Fruit fly (Drosophila melanogaster) whole organism, embryonic: ENCODE measurements around the gene CG18810.
A peak's percentile ranks its signal among the peaks of the same experiment; 100 is the strongest.

Experiments used
- Atf-2 ChIP-seq: fragments of 200-800 bp; sonication (Bioruptor generic); optimal IDR thresholded peaks from 2 replicates; lab custom pipeline; 2016; ENCODE audit warnings: missing biosample characterization, missing genetic modification characterization
- C15 ChIP-seq: fragments of 200-800 bp; sonication (Bioruptor generic); IDR thresholded peaks from 3 replicates; pipeline ENCODE4 v1.3.6; 2022; ENCODE audit warnings: missing biosample characterization, missing genetic modification characterization
- CG10267 ChIP-seq: fragments of 200-800 bp; sonication (Bioruptor generic); optimal IDR thresholded peaks from 2 replicates; lab custom pipeline; 2018; ENCODE audit warnings: missing biosample characterization, mild to moderate bottlenecking, missing genetic modification characterization, moderate library complexity
- CG10366 ChIP-seq: fragments of 200-800 bp; sonication (Bioruptor generic); IDR thresholded peaks from 2 replicates; pipeline ENCODE4 v1.3.6; 2022; ENCODE audit warnings: missing biosample characterization, missing genetic modification characterization
- CG10979 ChIP-seq: fragments of 200-800 bp; sonication (Bioruptor generic); optimal IDR thresholded peaks from 2 replicates; lab custom pipeline; 2018; ENCODE audit warnings: missing biosample characterization, mild to moderate bottlenecking, missing genetic modification characterization, moderate library complexity
- CG11247 ChIP-seq: fragments of 200-800 bp; sonication (Bioruptor generic); IDR thresholded peaks from 2 replicates; pipeline ENCODE4 v1.3.6; 2022; ENCODE audit warnings: missing biosample characterization, missing genetic modification characterization
- CG11723 ChIP-seq: fragments of 200-800 bp; sonication (Bioruptor generic); optimal IDR thresholded peaks from 2 replicates; lab custom pipeline; 2017; ENCODE audit warnings: missing biosample characterization, mild to moderate bottlenecking, missing genetic modification characterization
- CG13424 ChIP-seq: fragments of 200-800 bp; sonication (Bioruptor generic); optimal IDR thresholded peaks from 2 replicates; lab custom pipeline; 2019; ENCODE audit warnings: missing biosample characterization, mild to moderate bottlenecking, missing genetic modification characterization, moderate library complexity
- CG14050 ChIP-seq: fragments of 200-800 bp; sonication (Bioruptor generic); IDR thresholded peaks from 3 replicates; pipeline ENCODE4 v1.3.6; 2022; ENCODE audit warnings: missing biosample characterization, missing genetic modification characterization
- CG14860 ChIP-seq: fragments of 200-800 bp; sonication (Bioruptor generic); IDR thresholded peaks from 3 replicates; pipeline ENCODE4 v1.3.6; 2022; ENCODE audit warnings: missing biosample characterization, missing genetic modification characterization; ENCODE audit not compliant: partially characterized antibody
- CG15011 ChIP-seq: fragments of 200-800 bp; sonication (Bioruptor generic); optimal IDR thresholded peaks from 3 replicates; lab custom pipeline; 2018; ENCODE audit warnings: missing biosample characterization, mild to moderate bottlenecking, missing genetic modification characterization
- CG17385 ChIP-seq: fragments of 200-800 bp; sonication (Bioruptor generic); optimal IDR thresholded peaks from 3 replicates; lab custom pipeline; 2018; ENCODE audit warnings: missing biosample characterization, mild to moderate bottlenecking, missing genetic modification characterization
- CG18476 ChIP-seq: fragments of 200-800 bp; sonication (Bioruptor generic); optimal IDR thresholded peaks from 2 replicates; lab custom pipeline; 2016; ENCODE audit warnings: missing biosample characterization, mild to moderate bottlenecking, missing genetic modification characterization
- CG18764 ChIP-seq: fragments of 200-800 bp; sonication (Bioruptor generic); optimal IDR thresholded peaks from 3 replicates; lab custom pipeline; 2016; ENCODE audit warnings: missing biosample characterization, missing genetic modification characterization
- CG2199 ChIP-seq: fragments of 200-800 bp; sonication (Bioruptor generic); IDR thresholded peaks from 3 replicates; pipeline ENCODE4 v1.3.6; 2022; ENCODE audit warnings: missing biosample characterization, missing genetic modification characterization
- CG2712 ChIP-seq: fragments of 200-800 bp; optimal IDR thresholded peaks from 3 replicates; lab custom pipeline; 2019; ENCODE audit warnings: missing biosample characterization, mild to moderate bottlenecking, missing genetic modification characterization, moderate library complexity
- CG2875 ChIP-seq: fragments of 200-800 bp; sonication (Bioruptor generic); optimal IDR thresholded peaks from 2 replicates; lab custom pipeline; 2017; ENCODE audit warnings: missing biosample characterization, mild to moderate bottlenecking, missing genetic modification characterization, missing genetic modification reagents
- CG31224 ChIP-seq: fragments of 200-800 bp; sonication (Bioruptor generic); IDR thresholded peaks from 2 replicates; pipeline ENCODE4 v1.3.6; 2022; ENCODE audit warnings: missing biosample characterization, missing genetic modification characterization
- CG42726 ChIP-seq: fragments of 200-800 bp; sonication (Bioruptor generic); IDR thresholded peaks from 2 replicates; pipeline ENCODE4 v1.3.6; 2022; ENCODE audit warnings: missing biosample characterization, missing genetic modification characterization; ENCODE audit not compliant: partially characterized antibody
- CG7357 ChIP-seq: fragments of 200-800 bp; sonication (Bioruptor generic); IDR thresholded peaks from 3 replicates; pipeline ENCODE4 v1.3.6; 2022; ENCODE audit warnings: missing biosample characterization, missing genetic modification characterization
- CG8290 ChIP-seq, 3 experiments: fragments of 200-800 bp; sonication (Bioruptor generic); optimal IDR thresholded peaks; 2 replicates each; lab custom pipeline; 2016 to 2019; ENCODE audit warnings: missing biosample characterization in 3 of 3, missing genetic modification characterization in 3 of 3, mild to moderate bottlenecking in 2 of 3, moderate library complexity in 1 of 3
- Dref ChIP-seq: fragments of 200-800 bp; sonication (Bioruptor generic); IDR thresholded peaks from 2 replicates; pipeline ENCODE4 v1.3.6; 2022; ENCODE audit warnings: missing biosample characterization, missing genetic modification characterization
- H15 ChIP-seq: fragments of 200-800 bp; sonication (Bioruptor generic); IDR thresholded peaks from 3 replicates; pipeline ENCODE4 v1.3.6; 2022; ENCODE audit warnings: missing biosample characterization, missing genetic modification characterization
- HmgZ ChIP-seq: fragments of 200-800 bp; sonication (Bioruptor generic); optimal IDR thresholded peaks from 2 replicates; lab custom pipeline; 2018; ENCODE audit warnings: missing biosample characterization, mild to moderate bottlenecking, missing genetic modification characterization
- Lhr ChIP-seq: fragments of 200-800 bp; sonication (Bioruptor generic); optimal IDR thresholded peaks from 3 replicates; lab custom pipeline; 2017; ENCODE audit warnings: mild to moderate bottlenecking, missing biosample characterization, missing genetic modification reagents, missing genetic modification characterization
- MBD-R2 ChIP-seq: fragments of 200-800 bp; sonication (Bioruptor generic); IDR thresholded peaks from 2 replicates; pipeline ENCODE4 v1.3.6; 2022; ENCODE audit warnings: missing biosample characterization, missing genetic modification characterization
- MESR4 ChIP-seq: fragments of 200-800 bp; sonication (Bioruptor generic); optimal IDR thresholded peaks from 2 replicates; lab custom pipeline; 2018; ENCODE audit warnings: missing biosample characterization, mild to moderate bottlenecking, missing genetic modification characterization, moderate library complexity
- Scr ChIP-seq: fragments of 200-800 bp; sonication (Bioruptor generic); IDR thresholded peaks from 2 replicates; pipeline ENCODE4 v1.3.6; 2022; ENCODE audit warnings: missing biosample characterization, missing genetic modification characterization; ENCODE audit not compliant: partially characterized antibody
- Spps ChIP-seq: fragments of 200-800 bp; sonication (Bioruptor generic); optimal IDR thresholded peaks from 2 replicates; lab custom pipeline; 2018; ENCODE audit warnings: missing biosample characterization, mild to moderate bottlenecking, missing genetic modification characterization
- Stat92E ChIP-seq, 3 experiments: fragments of >200 bp in 2 of 3; fragments of 200-800 bp in 1 of 3; sonication (Bioruptor generic) in 1 of 3; optimal IDR thresholded peaks; 2 replicates each; lab custom pipeline; 2017 to 2019; ENCODE audit warnings: missing biosample characterization in 3 of 3, missing genetic modification characterization in 3 of 3, mild to moderate bottlenecking in 1 of 3, moderate library complexity in 1 of 3
- abd-A ChIP-seq: fragments of 200-800 bp; sonication (Bioruptor generic); optimal IDR thresholded peaks from 3 replicates; lab custom pipeline; 2019; ENCODE audit warnings: missing biosample characterization, mild to moderate bottlenecking, missing genetic modification characterization, moderate library complexity
- bbx ChIP-seq: fragments of 200-800 bp; sonication (Bioruptor generic); IDR thresholded peaks from 2 replicates; pipeline ENCODE4 v1.3.6; 2022; ENCODE audit warnings: missing biosample characterization, missing genetic modification characterization; ENCODE audit not compliant: partially characterized antibody
- dimm ChIP-seq: fragments of 200-800 bp; sonication (Bioruptor generic); IDR thresholded peaks from 2 replicates; pipeline ENCODE4 v1.3.6; 2022; ENCODE audit warnings: missing biosample characterization, missing genetic modification characterization
- dm ChIP-seq: fragments of 200-800 bp; sonication (Bioruptor generic); optimal IDR thresholded peaks from 3 replicates; lab custom pipeline; 2016; ENCODE audit warnings: missing biosample characterization, missing genetic modification characterization
- dpn ChIP-seq, 2 experiments: fragments of 200-800 bp; sonication (Bioruptor generic); optimal IDR thresholded peaks; 3 replicates each; lab custom pipeline; 2016; ENCODE audit warnings: missing biosample characterization in 2 of 2, missing genetic modification characterization in 2 of 2
- fd3F ChIP-seq: fragments of 200-800 bp; sonication (Bioruptor generic); optimal IDR thresholded peaks from 2 replicates; lab custom pipeline; 2018; ENCODE audit warnings: missing biosample characterization, mild to moderate bottlenecking, missing genetic modification characterization, moderate library complexity
- grau ChIP-seq: fragments of 200-800 bp; optimal IDR thresholded peaks from 3 replicates; lab custom pipeline; 2019; ENCODE audit warnings: missing biosample characterization, mild to moderate bottlenecking, missing genetic modification characterization, moderate library complexity
- hbn ChIP-seq: fragments of 200-800 bp; sonication (Bioruptor generic); IDR thresholded peaks from 2 replicates; pipeline ENCODE4 v1.3.6; 2022; ENCODE audit warnings: missing biosample characterization, missing genetic modification characterization; ENCODE audit not compliant: partially characterized antibody
- hth ChIP-seq: fragments of >200 bp; optimal IDR thresholded peaks from 2 replicates; lab custom pipeline; 2017; ENCODE audit warnings: inconsistent platforms
- otp ChIP-seq: fragments of 200-800 bp; sonication (Bioruptor generic); IDR thresholded peaks from 3 replicates; pipeline ENCODE4, ENCODE4 v1.3.6; 2022; ENCODE audit warnings: missing biosample characterization, missing genetic modification characterization
- pan ChIP-seq, 4 experiments: fragments of >200 bp in 3 of 4; fragments of 200-800 bp in 1 of 4; sonication (Bioruptor generic) in 1 of 4; optimal IDR thresholded peaks in 3 of 4; IDR thresholded peaks in 1 of 4; 2 replicates each; pipeline versions ENCODE4 v1.3.6 to Lab custom; 2017 to 2022; ENCODE audit warnings: missing biosample characterization in 2 of 4, missing genetic modification characterization in 2 of 4, mixed read lengths in 1 of 4
- slou ChIP-seq: fragments of 200-800 bp; sonication (Bioruptor generic); optimal IDR thresholded peaks from 3 replicates; lab custom pipeline; 2016; ENCODE audit warnings: missing biosample characterization, missing genetic modification characterization
- sug ChIP-seq: fragments of 200-800 bp; optimal IDR thresholded peaks from 2 replicates; lab custom pipeline; 2019; ENCODE audit warnings: missing biosample characterization, mild to moderate bottlenecking, missing genetic modification characterization, moderate library complexity
- trem ChIP-seq: fragments of 200-800 bp; optimal IDR thresholded peaks from 3 replicates; lab custom pipeline; 2019; ENCODE audit warnings: missing biosample characterization, mild to moderate bottlenecking, missing genetic modification characterization, moderate library complexity
- unc-4 ChIP-seq: fragments of 200-800 bp; sonication (Bioruptor generic); IDR thresholded peaks from 2 replicates; pipeline ENCODE4 v1.3.6; 2022; ENCODE audit warnings: missing biosample characterization, missing genetic modification characterization; ENCODE audit not compliant: partially characterized antibody
- unpg ChIP-seq: fragments of 200-800 bp; sonication (Bioruptor generic); optimal IDR thresholded peaks from 3 replicates; lab custom pipeline; 2018; ENCODE audit warnings: missing biosample characterization, mild to moderate bottlenecking, missing genetic modification characterization, moderate library complexity
- usp ChIP-seq: fragments of >200 bp; optimal IDR thresholded peaks from 2 replicates; lab custom pipeline; 2017; ENCODE audit warnings: missing biosample characterization, missing genetic modification characterization
- zen2 ChIP-seq: fragments of 200-800 bp; sonication (Bioruptor generic); IDR thresholded peaks from 3 replicates; pipeline ENCODE4 v1.3.6; 2022; ENCODE audit warnings: missing biosample characterization, missing genetic modification characterization; ENCODE audit not compliant: partially characterized antibody
- zfh1 ChIP-seq: fragments of 200-800 bp; sonication (Bioruptor generic); IDR thresholded peaks from 3 replicates; pipeline ENCODE4 v1.3.6; 2022; ENCODE audit warnings: missing biosample characterization, missing genetic modification characterization

CG18810 gene

dm6 chr2L:20675875-20676274 lies 27.2 kb downstream of the CG18810 start, which contains the start of the genes CG31678 and IKKepsilon (continued):
- no peak for TF ChIP-seq CG11247 (GFP tag; lab: Robert Waterston, UW)
- no peak for TF ChIP-seq CG7357 (GFP tag; lab: Robert Waterston, UW)
- no peak for TF ChIP-seq pan (optimal IDR thresholded peaks at IDR 0.05; lab: Kevin White, UChicago)
- peak in 1 of 2 experiments; percentile 64 for TF ChIP-seq pan (GFP tag; optimal IDR thresholded peaks at IDR 0.05 in 1 of 2, IDR thresholded peaks at IDR 0.05 in 1 of 2)
- peak; percentile 86 for TF ChIP-seq hbn (GFP tag; lab: Robert Waterston, UW)
- peak; percentile 92 for TF ChIP-seq CG14860 (GFP tag; lab: Robert Waterston, UW)
- no peak for TF ChIP-seq CG2875 (GFP tag; lab: Kevin White, UChicago)
- peak; percentile 23 for TF ChIP-seq CG10979 (tag; lab: Kevin White, UChicago)
- TF ChIP-seq CG2712 (tag; lab: Kevin White, UChicago), result peak; percentile 58
- TF ChIP-seq Lhr (GFP tag; lab: Kevin White, UChicago), result no peak
- TF ChIP-seq Dref (GFP tag; lab: Robert Waterston, UW), result peak; percentile 95
- peak; percentile 15 for TF ChIP-seq fd3F (GFP tag; lab: Kevin White, UChicago)
- TF ChIP-seq CG18476 (GFP tag; lab: Kevin White, UChicago), result no peak
- TF ChIP-seq unc-4 (GFP tag; lab: Robert Waterston, UW), result peak; percentile 89
- no peak for TF ChIP-seq CG17385 (GFP tag; lab: Kevin White, UChicago)
- TF ChIP-seq Scr (GFP tag; lab: Robert Waterston, UW), result peak; percentile 93
- peak; percentile 89 for TF ChIP-seq zen2 (GFP tag; lab: Robert Waterston, UW)
- 0 out of 3 replicates have a peak, but pooled peaks have one; percentile 54 for TF ChIP-seq CG2199
- TF ChIP-seq dpn (GFP tag; optimal IDR thresholded peaks at IDR 0.05; lab: Kevin White, UChicago), result peak in 1 of 2 experiments; percentile 54
- peak; percentile 30 for TF ChIP-seq sug (tag; lab: Kevin White, UChicago)
- TF ChIP-seq C15 (GFP tag; lab: Robert Waterston, UW), result no peak
- TF ChIP-seq hth (lab: Kevin White, UChicago), result no peak
- no peak for TF ChIP-seq H15 (GFP tag; lab: Robert Waterston, UW)
- no peak for TF ChIP-seq CG18764 (GFP tag; lab: Kevin White, UChicago)
- TF ChIP-seq Spps (tag; lab: Kevin White, UChicago), result no peak
- no peak for TF ChIP-seq dm (GFP tag; lab: Kevin White, UChicago)
- no peak for TF ChIP-seq Stat92E (GFP tag; optimal IDR thresholded peaks at IDR 0.05; lab: Kevin White, UChicago)
- TF ChIP-seq CG14050 (GFP tag; lab: Robert Waterston, UW), result peak; percentile 28; the same call in 1 of the 3 replicates
- TF ChIP-seq HmgZ (tag; lab: Kevin White, UChicago), result peak; percentile 64
- TF ChIP-seq zfh1 (GFP tag; lab: Robert Waterston, UW), result peak; percentile 25; the same call in 1 of the 3 replicates
- peak; percentile 87 for TF ChIP-seq bbx (GFP tag; lab: Robert Waterston, UW)
- TF ChIP-seq Atf-2 (GFP tag; lab: Kevin White, UChicago), result no peak
- TF ChIP-seq dimm (GFP tag; lab: Robert Waterston, UW), result no peak
- TF ChIP-seq slou (GFP tag; lab: Kevin White, UChicago), result no peak
- peak; percentile 47 for TF ChIP-seq CG10267 (tag; lab: Kevin White, UChicago)
- TF ChIP-seq grau (tag; lab: Kevin White, UChicago), result peak; percentile 58
- TF ChIP-seq otp (GFP tag; lab: Robert Waterston, UW), result no peak
- peak; percentile 17; the same call in 1 of the 2 replicates for TF ChIP-seq CG10366
- TF ChIP-seq abd-A (tag; lab: Kevin White, UChicago), result no peak
- no peak for TF ChIP-seq CG15011 (GFP tag; lab: Kevin White, UChicago)
- no peak; the same call in 1 of the 2 replicates for TF ChIP-seq CG31224
- TF ChIP-seq unpg (GFP tag; lab: Kevin White, UChicago), result peak; percentile 35
- TF ChIP-seq CG42726 (GFP tag; lab: Robert Waterston, UW), result peak; percentile 84
- TF ChIP-seq CG8290 (GFP tag; optimal IDR thresholded peaks at IDR 0.05; lab: Kevin White, UChicago), result peak; percentile 2
- TF ChIP-seq CG8290 (tag; optimal IDR thresholded peaks at IDR 0.05; lab: Kevin White, UChicago), result no peak
- TF ChIP-seq usp, result no peak
- no peak for TF ChIP-seq CG11723
- peak; percentile 33 for TF ChIP-seq CG13424
- peak; percentile 93 for TF ChIP-seq MBD-R2
- TF ChIP-seq trem (tag; lab: Kevin White, UChicago), result peak; percentile 71
- TF ChIP-seq MESR4, result peak; percentile 46
